Worm (Caenorhabditis elegans): ENCODE data around the gene K09C6.8.

DNA sequence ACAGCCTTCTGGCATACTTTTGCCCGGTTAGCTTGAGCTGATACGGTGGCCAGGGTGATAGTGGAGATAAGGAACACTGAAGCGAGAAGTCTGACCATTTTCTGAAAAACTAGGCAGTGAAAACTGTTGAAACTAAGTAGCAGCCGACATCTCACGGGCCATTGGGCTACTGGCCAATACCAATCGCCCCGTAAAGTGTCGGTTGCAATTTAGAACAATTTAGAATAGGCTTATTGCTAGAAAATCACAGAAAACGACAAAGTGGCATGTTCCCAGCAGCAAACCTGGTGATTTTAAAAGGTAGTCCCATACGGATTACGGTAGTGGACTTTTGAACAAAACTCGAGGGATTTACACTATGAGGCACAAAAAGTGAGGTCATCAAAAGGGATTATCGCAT lies 28.0 kb upstream of the K09C6.8 start, which contains the start of gene T02B11.4:
- no peak for TF ChIP-seq nhr-77 (tag; optimal IDR thresholded peaks at IDR 0.05)
- no peak for TF ChIP-seq pha-4 (tag; optimal IDR thresholded peaks at IDR 0.05)
- TF ChIP-seq elt-1 (tag; optimal IDR thresholded peaks at IDR 0.05), result no peak
- no peak for TF ChIP-seq lin-39 (tag; optimal IDR thresholded peaks at IDR 0.05)
- no peak for TF ChIP-seq unc-62 (GFP tag; optimal IDR thresholded peaks at IDR 0.05)
- no peak for TF ChIP-seq nhr-11 (tag; optimal IDR thresholded peaks at IDR 0.05)
- no peak for TF ChIP-seq mml-1 (tag; optimal IDR thresholded peaks at IDR 0.05)
- TF ChIP-seq ama-1 (optimal IDR thresholded peaks at IDR 0.05), result no peak
- no peak for TF ChIP-seq ztf-11 (tag; optimal IDR thresholded peaks at IDR 0.05)
- no peak for TF ChIP-seq fos-1 (tag; optimal IDR thresholded peaks at IDR 0.05)
- TF ChIP-seq snpc-4 (tag; optimal IDR thresholded peaks at IDR 0.05), result no peak
- TF ChIP-seq ceh-16 (tag; optimal IDR thresholded peaks at IDR 0.05), result no peak
